Worm (Caenorhabditis elegans) whole organism, early embryonic: Measurements from ENCODE around the gene Y48A5A.1.

Experiments
- B0310.2 ChIP-seq: sonication (generic microtip); optimal IDR thresholded peaks from 2 replicates; lab custom pipeline; 2016; ENCODE audit warnings: mild to moderate bottlenecking, missing genetic modification characterization, missing compliant biosample characterization
- F13C5.2 ChIP-seq: sonication (generic microtip); optimal IDR thresholded peaks from 2 replicates; lab custom pipeline; 2017; ENCODE audit warnings: mild to moderate bottlenecking, missing genetic modification characterization, inconsistent platforms, missing compliant biosample characterization
- aly-1 ChIP-seq: sonication (generic microtip); optimal IDR thresholded peaks from 2 replicates; lab custom pipeline; 2016; ENCODE audit warnings: missing genetic modification characterization, missing compliant biosample characterization
- ama-1 ChIP-seq: fragments of 150-350 bp; optimal IDR thresholded peaks from 2 replicates; lab custom pipeline; 2014
- ceh-13 ChIP-seq: fragments of 200-800 bp; sonication (Bioruptor generic); optimal IDR thresholded peaks from 2 replicates; lab custom pipeline; 2018; ENCODE audit warnings: mild to moderate bottlenecking, missing genetic modification characterization, missing compliant biosample characterization
- ceh-36 ChIP-seq: sonication (generic microtip); optimal IDR thresholded peaks from 2 replicates; lab custom pipeline; 2016; ENCODE audit warnings: missing genetic modification characterization, inconsistent platforms, missing compliant biosample characterization
- ets-7 ChIP-seq: sonication (generic microtip); optimal IDR thresholded peaks from 2 replicates; lab custom pipeline; 2016; ENCODE audit warnings: missing genotype, missing genetic modification characterization, missing compliant biosample characterization
- flt-1 ChIP-seq: fragments of 200-800 bp; sonication (Bioruptor generic); IDR thresholded peaks from 2 replicates; pipeline ENCODE4 v1.3.6; 2022; ENCODE audit warnings: missing genetic modification characterization, missing compliant biosample characterization
- hmbx-1 ChIP-seq: sonication (generic microtip); optimal IDR thresholded peaks from 2 replicates; lab custom pipeline; 2016; ENCODE audit warnings: mild to moderate bottlenecking, missing genetic modification characterization, missing compliant biosample characterization
- hmg-4 ChIP-seq: fragments of 200-800 bp; sonication (Bioruptor generic); optimal IDR thresholded peaks from 2 replicates; lab custom pipeline; 2018; ENCODE audit warnings: mild to moderate bottlenecking, missing genetic modification characterization, missing compliant biosample characterization
- hnd-1 ChIP-seq: sonication (generic microtip); optimal IDR thresholded peaks from 2 replicates; lab custom pipeline; 2016; ENCODE audit warnings: missing genetic modification characterization, missing compliant biosample characterization
- pes-1 ChIP-seq: fragments of 200-800 bp; sonication (Bioruptor generic); IDR thresholded peaks from 2 replicates; pipeline ENCODE4 v1.3.6; 2022; ENCODE audit warnings: missing genetic modification reagents, missing genetic modification characterization, missing compliant biosample characterization
- scrt-1 ChIP-seq: fragments of 200-800 bp; sonication (Bioruptor generic); IDR thresholded peaks from 2 replicates; pipeline ENCODE4 v1.3.6; 2022; ENCODE audit warnings: missing genetic modification characterization, missing compliant biosample characterization
- sea-1 ChIP-seq: fragments of 200-800 bp; sonication (Bioruptor generic); conservative IDR thresholded peaks from 2 replicates; pipeline ENCODE4 v1.3.6; 2022; ENCODE audit warnings: missing genetic modification characterization, missing compliant biosample characterization
- tbx-11 ChIP-seq: fragments of 200-800 bp; sonication (Bioruptor generic); IDR thresholded peaks from 2 replicates; pipeline ENCODE4 v1.3.6; 2022; ENCODE audit warnings: missing genetic modification characterization, missing compliant biosample characterization
- tbx-37 ChIP-seq: fragments of 200-800 bp; sonication (Bioruptor generic); conservative IDR thresholded peaks from 2 replicates; pipeline ENCODE4 v1.3.6; 2022; ENCODE audit warnings: missing genetic modification reagents, missing genetic modification characterization, missing compliant biosample characterization
- tra-4 ChIP-seq: sonication (generic microtip); optimal IDR thresholded peaks from 2 replicates; lab custom pipeline; 2017; ENCODE audit warnings: missing genetic modification characterization, missing compliant biosample characterization

Gene Y48A5A.1

ce11 chrIV:1949870-1950269 is 15.4 kb upstream of the Y48A5A.1 start:
- peak; percentile 91 for TF ChIP-seq ceh-36 (tag; lab: Kevin White, UChicago)

ce11 chrIV:1950617-1951016 is 14.7 kb upstream of the Y48A5A.1 start:
- 0 out of 2 replicates have a peak, but pooled peaks have one; percentile 29 for TF ChIP-seq sea-1 (GFP tag; lab: Robert Waterston, UW)

- TF ChIP-seq B0310.2 (tag; lab: Kevin White, UChicago) (no peak), pes-1 (no peak), hmbx-1 (tag; lab: Kevin White, UChicago) (no peak), ceh-13 (GFP tag; lab: Kevin White, UChicago) (no peak), flt-1 (GFP tag; lab: Robert Waterston, UW) (no peak), scrt-1 (GFP tag; lab: Robert Waterston, UW) (no peak), hnd-1 (tag; lab: Kevin White, UChicago) (no peak), ama-1 (no peak), aly-1 (no peak), ceh-36 (tag; lab: Kevin White, UChicago) (no peak), hmg-4 (GFP tag; lab: Kevin White, UChicago) (no peak), ets-7 (tag; lab: Kevin White, UChicago) (no peak), F13C5.2 (tag; lab: Kevin White, UChicago) (no peak), tra-4 (no peak), tbx-37 (GFP tag; lab: Robert Waterston, UW) (no peak), tbx-11 (GFP tag; lab: Robert Waterston, UW) (no peak), sea-1 (GFP tag; lab: Robert Waterston, UW) (no peak)
Measured at ce11 chrIV:1952312-1952711, 13.0 kb upstream of the Y48A5A.1 start.

- TF ChIP-seq sea-1 (GFP tag; lab: Robert Waterston, UW) (no peak), aly-1 (no peak), F13C5.2 (tag; lab: Kevin White, UChicago) (peak; percentile 49)
Measured at ce11 chrIV:1953132-1953629, 12.1 kb upstream of the Y48A5A.1 start, which contains the start of gene F52C12.2. Gene F52C12.2, plus strand, starts transcription at chrIV:1953579.

- TF ChIP-seq pes-1 (no peak), sea-1 (GFP tag; lab: Robert Waterston, UW) (no peak), hnd-1 (tag; lab: Kevin White, UChicago) (no peak), B0310.2 (tag; lab: Kevin White, UChicago) (no peak), tbx-37 (GFP tag; lab: Robert Waterston, UW) (no peak), hmbx-1 (tag; lab: Kevin White, UChicago) (no peak), ama-1 (no peak), tbx-11 (GFP tag; lab: Robert Waterston, UW) (no peak)
Measured at ce11 chrIV:1956411-1956810, 8.9 kb upstream of the Y48A5A.1 start, which contains the start of gene F52C12.6. Gene F52C12.6, plus strand, starts transcription at chrIV:1956711.

- TF ChIP-seq ama-1 (no peak), hnd-1 (tag; lab: Kevin White, UChicago) (no peak), scrt-1 (GFP tag; lab: Robert Waterston, UW) (no peak), F13C5.2 (tag; lab: Kevin White, UChicago) (no peak), tbx-37 (GFP tag; lab: Robert Waterston, UW) (no peak), flt-1 (GFP tag; lab: Robert Waterston, UW) (no peak), sea-1 (GFP tag; lab: Robert Waterston, UW) (no peak)
Measured at ce11 chrIV:1959554-1959953, 5.7 kb upstream of the Y48A5A.1 start, which contains the start of gene tdpo-1. Gene tdpo-1, plus strand, starts transcription at chrIV:1959854.

- TF ChIP-seq pes-1 = no peak
- no peak for TF ChIP-seq tbx-37 (GFP tag; lab: Robert Waterston, UW)
- no peak for TF ChIP-seq tra-4
- TF ChIP-seq B0310.2 (tag; lab: Kevin White, UChicago) = no peak
- no peak for TF ChIP-seq sea-1 (GFP tag; lab: Robert Waterston, UW)
- no peak for TF ChIP-seq ama-1
- no peak for TF ChIP-seq F13C5.2 (tag; lab: Kevin White, UChicago)
- TF ChIP-seq aly-1 = no peak
- TF ChIP-seq hmg-4 (GFP tag; lab: Kevin White, UChicago) = no peak
- TF ChIP-seq ets-7 (tag; lab: Kevin White, UChicago) = no peak
- TF ChIP-seq hmbx-1 (tag; lab: Kevin White, UChicago) = no peak
- TF ChIP-seq hnd-1 (tag; lab: Kevin White, UChicago) = no peak
- TF ChIP-seq ceh-36 (tag; lab: Kevin White, UChicago) = no peak
- TF ChIP-seq tbx-11 (GFP tag; lab: Robert Waterston, UW) = no peak
- TF ChIP-seq flt-1 (GFP tag; lab: Robert Waterston, UW) = no peak
- TF ChIP-seq ceh-13 (GFP tag; lab: Kevin White, UChicago) = no peak
- no peak for TF ChIP-seq scrt-1 (GFP tag; lab: Robert Waterston, UW)
Measured at ce11 chrIV:1963247-1963646, 2.0 kb upstream of the Y48A5A.1 start, which contains the start of gene ulp-3. Gene ulp-3, plus strand, starts transcription at chrIV:1963634.

- TF ChIP-seq F13C5.2 (tag; lab: Kevin White, UChicago) = no peak
- TF ChIP-seq tbx-11 (GFP tag; lab: Robert Waterston, UW) = no peak
Measured at ce11 chrIV:1964057-1964456, 1.2 kb upstream of the Y48A5A.1 start.

DNA sequence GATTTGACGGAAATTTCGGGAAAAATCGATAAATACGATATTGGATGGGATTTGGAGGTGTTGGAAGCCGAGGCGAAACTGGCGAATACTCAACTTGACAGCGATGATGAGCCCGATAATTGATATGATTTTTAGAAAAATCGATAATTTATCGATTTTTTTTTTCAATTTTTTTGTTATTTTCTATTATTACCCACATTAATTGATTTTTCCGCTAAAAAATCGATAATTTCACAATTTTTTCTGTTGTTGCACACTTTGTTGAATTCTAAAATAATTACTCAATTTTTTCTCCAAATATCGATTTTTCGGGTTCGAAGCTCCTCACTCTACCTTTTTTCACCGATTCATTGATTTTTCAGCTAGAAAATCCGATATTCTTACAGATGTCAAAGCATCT is 4.1 kb downstream of the Y48A5A.1 start, which contains the start of gene Y48A5A.3:
Y48A5A.3 (plus strand) TSS at position 385 of the 400 bp plus-strand sequence.
- TF ChIP-seq aly-1 (no peak), tbx-11 (GFP tag; lab: Robert Waterston, UW) (no peak), pes-1 (no peak), flt-1 (GFP tag; lab: Robert Waterston, UW) (no peak), ama-1 (no peak), ceh-13 (GFP tag; lab: Kevin White, UChicago) (no peak), ceh-36 (tag; lab: Kevin White, UChicago) (no peak), F13C5.2 (tag; lab: Kevin White, UChicago) (no peak), ets-7 (tag; lab: Kevin White, UChicago) (no peak), hnd-1 (tag; lab: Kevin White, UChicago) (no peak), B0310.2 (tag; lab: Kevin White, UChicago) (no peak), tra-4 (no peak), hmg-4 (GFP tag; lab: Kevin White, UChicago) (no peak), tbx-37 (GFP tag; lab: Robert Waterston, UW) (no peak), scrt-1 (GFP tag; lab: Robert Waterston, UW) (no peak), sea-1 (GFP tag; lab: Robert Waterston, UW) (no peak), hmbx-1 (tag; lab: Kevin White, UChicago) (no peak)
